Worm (Caenorhabditis elegans) whole organism, midembryonic: ENCODE measurements around the gene H38K22.6.

Source experiments
- T22C8.4 ChIP-seq: fragments of 200-800 bp; sonication (Bioruptor generic); IDR thresholded peaks from 2 replicates; pipeline ENCODE4 v1.3.6; 2022; ENCODE audit warnings: missing genetic modification characterization, missing compliant biosample characterization
- cog-1 ChIP-seq: sonication (generic microtip); optimal IDR thresholded peaks from 2 replicates; lab custom pipeline; 2016; ENCODE audit warnings: missing genetic modification characterization, missing compliant biosample characterization
- flt-1 ChIP-seq: fragments of 200-800 bp; sonication (Bioruptor generic); IDR thresholded peaks from 2 replicates; pipeline ENCODE4 v1.3.6; 2022; ENCODE audit warnings: missing genetic modification characterization, missing compliant biosample characterization
- klf-2 ChIP-seq: fragments of 200-800 bp; sonication (Bioruptor generic); conservative IDR thresholded peaks from 2 replicates; pipeline ENCODE4 v1.3.6; 2022; ENCODE audit warnings: missing genetic modification reagents, missing genetic modification characterization, missing compliant biosample characterization
- med-1 ChIP-seq: sonication (generic microtip); optimal IDR thresholded peaks from 2 replicates; lab custom pipeline; 2017; ENCODE audit warnings: missing genetic modification characterization, mild to moderate bottlenecking, missing compliant biosample characterization, antibody characterized with exemption, missing genetic modification reagents; ENCODE audit not compliant: insufficient read depth
- ref-1 ChIP-seq: fragments of 200-800 bp; sonication (Bioruptor generic); conservative IDR thresholded peaks from 2 replicates; pipeline ENCODE4 v1.3.6; 2022; ENCODE audit warnings: missing genetic modification reagents, missing genetic modification characterization, missing compliant biosample characterization
- tab-1 ChIP-seq: fragments of 200-800 bp; sonication (Bioruptor generic); IDR thresholded peaks from 2 replicates; pipeline ENCODE4 v1.3.6; 2022; ENCODE audit warnings: missing genetic modification characterization, missing compliant biosample characterization
- ztf-23 ChIP-seq: fragments of 200-800 bp; sonication (Bioruptor generic); IDR thresholded peaks from 2 replicates; pipeline ENCODE4 v1.3.6; 2022; ENCODE audit warnings: missing genetic modification reagents, missing genetic modification characterization, missing compliant biosample characterization
- ztf-29 ChIP-seq: fragments of 200-800 bp; sonication (Bioruptor generic); IDR thresholded peaks from 2 replicates; pipeline ENCODE4 v1.3.6; 2022; ENCODE audit warnings: missing genetic modification reagents, missing genetic modification characterization, missing compliant biosample characterization

Gene H38K22.6

DNA sequence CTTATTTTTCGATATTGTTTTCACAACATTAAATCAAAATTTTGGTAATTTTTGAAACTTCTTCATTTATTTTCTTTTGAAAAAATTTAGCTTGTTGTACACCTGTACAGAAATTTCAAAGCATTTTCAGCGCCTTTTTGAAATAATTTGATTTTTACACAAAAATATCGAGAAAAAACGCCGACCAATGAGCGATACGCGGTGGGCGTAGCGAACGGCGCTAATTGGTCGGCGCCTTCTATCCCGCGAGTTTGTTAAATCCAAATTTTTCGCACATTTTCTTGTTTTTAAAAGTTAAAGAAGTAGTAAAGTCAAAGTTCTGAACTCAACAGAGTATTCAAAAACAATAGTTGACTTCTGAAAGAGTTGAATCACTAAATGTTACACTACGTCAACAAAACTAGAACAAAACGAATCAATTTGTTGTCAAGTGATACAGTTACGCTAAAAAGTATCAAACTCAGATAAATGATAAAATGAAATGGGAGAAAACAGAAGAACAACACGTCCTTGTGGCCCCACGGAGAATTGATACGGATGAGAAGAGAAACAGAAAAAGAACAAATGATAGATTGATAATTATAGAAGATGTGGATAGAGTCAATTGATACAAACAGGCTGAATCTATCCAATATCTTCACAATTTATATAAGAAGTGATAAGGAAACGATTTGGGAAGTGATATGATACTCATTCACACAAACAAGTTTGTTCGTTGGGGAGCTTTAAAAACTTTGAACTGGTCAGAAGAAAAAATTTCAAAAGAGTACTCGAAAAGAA is 8.2 kb downstream of the H38K22.6 start:
- no peak for TF ChIP-seq T22C8.4 (GFP tag; lab: Robert Waterston, UW)
- no peak for TF ChIP-seq ztf-29 (GFP tag; lab: Robert Waterston, UW)
- TF ChIP-seq tab-1 (GFP tag; lab: Robert Waterston, UW): no peak
- no peak for TF ChIP-seq med-1 (GFP tag; lab: Kevin White, UChicago)
- TF ChIP-seq klf-2 (GFP tag; lab: Robert Waterston, UW): no peak

DNA sequence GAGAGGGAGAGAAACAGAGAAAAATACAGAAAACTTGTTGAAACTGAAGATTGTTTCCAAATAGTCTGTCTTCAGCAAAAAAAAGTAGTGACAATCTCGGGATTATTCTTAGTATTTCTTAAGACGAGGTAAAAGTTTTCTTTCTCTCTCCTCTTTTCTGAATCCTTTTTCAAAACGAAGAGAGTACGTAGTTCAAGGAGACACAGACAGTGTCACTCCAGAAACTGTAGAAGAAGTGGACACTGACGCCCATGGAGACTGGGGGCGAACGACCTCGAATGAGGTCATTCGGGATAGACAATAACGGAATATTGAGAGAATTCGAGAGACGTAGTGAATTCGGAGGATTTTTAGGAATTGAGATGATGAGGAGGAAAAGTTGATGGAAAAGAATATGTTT is 10.8 kb downstream of the H38K22.6 start, which contains the start of gene gly-6:
gly-6 (minus strand) TSS at position 245 of the 400 bp plus-strand sequence.
- no peak for TF ChIP-seq klf-2 (GFP tag; lab: Robert Waterston, UW)
- TF ChIP-seq ztf-23 (GFP tag; lab: Robert Waterston, UW): no peak
- no peak for TF ChIP-seq T22C8.4 (GFP tag; lab: Robert Waterston, UW)
- TF ChIP-seq cog-1 (tag; lab: Kevin White, UChicago): no peak
- TF ChIP-seq flt-1 (GFP tag; lab: Robert Waterston, UW): no peak
- TF ChIP-seq tab-1 (GFP tag; lab: Robert Waterston, UW): no peak
- no peak for TF ChIP-seq ztf-29 (GFP tag; lab: Robert Waterston, UW)
- TF ChIP-seq med-1 (GFP tag; lab: Kevin White, UChicago): no peak
- no peak for TF ChIP-seq ref-1

DNA sequence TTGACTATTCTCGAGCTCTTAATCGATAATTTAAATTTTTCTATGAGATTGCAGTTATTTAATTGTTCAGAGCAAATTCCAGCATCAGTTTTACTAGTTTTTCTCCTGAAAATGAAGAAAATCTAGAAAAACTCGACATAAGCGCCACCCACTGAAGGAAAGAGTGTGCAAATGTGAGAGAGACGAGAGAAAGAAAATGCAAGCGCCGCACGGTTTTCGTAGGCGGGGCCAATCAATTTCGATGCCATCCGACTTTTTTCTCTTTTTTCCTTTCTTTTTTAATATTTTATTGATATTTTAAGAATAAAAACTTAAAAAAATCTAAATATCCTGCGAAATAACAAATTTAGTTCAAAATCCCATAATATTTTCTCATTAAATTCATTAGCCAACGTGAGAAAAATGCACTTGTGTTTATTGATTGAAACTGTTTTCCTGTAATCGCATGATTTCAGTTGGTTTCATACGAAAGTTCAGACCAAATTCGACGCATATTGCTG is 12.4 kb downstream of the H38K22.6 start, which contains the start of gene cdk-12:
cdk-12 (plus strand) TSS at position 450 of the 500 bp plus-strand sequence.
- TF ChIP-seq klf-2 (GFP tag; lab: Robert Waterston, UW) (no peak), T22C8.4 (GFP tag; lab: Robert Waterston, UW) (no peak), flt-1 (GFP tag; lab: Robert Waterston, UW) (no peak), tab-1 (GFP tag; lab: Robert Waterston, UW) (no peak), med-1 (GFP tag; lab: Kevin White, UChicago) (no peak), ztf-29 (GFP tag; lab: Robert Waterston, UW) (no peak), cog-1 (tag; lab: Kevin White, UChicago) (no peak), ztf-23 (GFP tag; lab: Robert Waterston, UW) (no peak), ref-1 (no peak)

DNA sequence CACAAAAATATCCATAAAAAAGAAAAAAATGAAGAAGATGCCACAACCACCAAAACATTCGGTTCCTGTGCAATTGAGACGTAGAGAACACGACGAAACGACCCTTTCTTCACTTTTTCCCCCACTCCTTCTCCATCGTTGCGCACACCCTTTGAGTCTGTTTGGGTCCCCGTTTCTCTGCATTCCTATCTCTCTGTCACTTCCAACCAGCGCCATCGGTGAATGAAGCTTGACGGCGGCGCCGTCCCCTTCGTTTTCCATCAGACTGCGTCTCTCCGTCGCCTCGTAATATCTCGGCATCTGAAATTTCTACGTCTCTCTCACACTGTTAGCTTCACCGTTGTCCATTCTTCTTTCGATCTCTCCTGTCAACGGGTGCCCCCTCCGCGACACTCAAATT is 15.4 kb downstream of the H38K22.6 start:
- TF ChIP-seq tab-1 (GFP tag; lab: Robert Waterston, UW) (no peak), flt-1 (GFP tag; lab: Robert Waterston, UW) (no peak), klf-2 (GFP tag; lab: Robert Waterston, UW) (no peak), cog-1 (tag; lab: Kevin White, UChicago) (no peak)

DNA sequence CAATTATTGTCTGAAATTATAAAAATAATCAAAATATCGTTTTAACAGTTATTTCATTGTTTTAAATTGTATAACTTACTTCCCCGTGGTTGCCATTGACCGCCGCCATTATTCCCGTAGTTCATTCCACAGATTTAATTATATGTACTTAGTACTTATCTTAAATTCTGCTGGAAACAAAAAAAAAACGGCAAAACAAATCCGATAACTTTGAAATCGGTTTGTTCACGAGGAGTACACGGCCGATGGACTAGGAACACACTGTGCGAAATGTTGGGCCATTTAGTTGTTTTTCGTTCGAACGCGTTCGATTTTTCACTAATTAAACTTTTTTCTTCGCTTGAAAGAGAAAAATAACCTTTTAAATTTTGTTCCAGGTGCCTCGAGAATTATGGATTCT is 22.9 kb downstream of the H38K22.6 start, which contains the start of the genes B0285.3 and lcmt-1:
B0285.3 (minus strand) TSS at position 267 of the 400 bp plus-strand sequence.
lcmt-1 (plus strand) TSS at position 377 of the 400 bp plus-strand sequence.
- no peak for TF ChIP-seq ref-1
- TF ChIP-seq T22C8.4 (GFP tag; lab: Robert Waterston, UW): no peak
- TF ChIP-seq ztf-29 (GFP tag; lab: Robert Waterston, UW): no peak
- TF ChIP-seq med-1 (GFP tag; lab: Kevin White, UChicago): no peak
- no peak for TF ChIP-seq klf-2 (GFP tag; lab: Robert Waterston, UW)
- no peak for TF ChIP-seq tab-1 (GFP tag; lab: Robert Waterston, UW)
- TF ChIP-seq flt-1 (GFP tag; lab: Robert Waterston, UW): peak; percentile 40; the same call in 1 of the 2 replicates
- 0 out of 2 replicates have a peak, but pooled peaks have one; percentile 5 for TF ChIP-seq ztf-23 (GFP tag; lab: Robert Waterston, UW)
- TF ChIP-seq cog-1 (tag; lab: Kevin White, UChicago): no peak

DNA sequence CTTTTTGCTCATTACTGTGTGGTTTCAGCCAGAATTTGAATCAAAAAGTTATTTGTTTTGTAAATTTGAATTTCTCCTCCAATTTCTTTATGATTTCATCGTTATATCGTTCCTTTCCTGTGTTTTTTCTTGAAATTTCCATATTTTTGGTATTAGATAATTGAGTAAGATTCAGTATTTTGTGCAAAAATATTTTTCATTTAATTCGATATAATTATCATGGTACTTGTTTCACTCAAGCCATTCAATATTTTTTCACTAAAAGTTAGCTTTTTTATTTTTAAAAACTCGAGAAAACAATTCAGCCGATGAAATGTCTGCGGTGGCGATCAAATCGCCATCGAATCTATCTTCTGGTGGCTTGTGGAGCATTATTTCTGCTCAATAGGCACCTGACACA is 24.8 kb downstream of the H38K22.6 start, which contains the start of gene hse-5:
hse-5 (plus strand) TSS at position 301 of the 400 bp plus-strand sequence.
- TF ChIP-seq ztf-23 (GFP tag; lab: Robert Waterston, UW) (no peak), ztf-29 (GFP tag; lab: Robert Waterston, UW) (no peak), ref-1 (no peak), tab-1 (GFP tag; lab: Robert Waterston, UW) (no peak), klf-2 (GFP tag; lab: Robert Waterston, UW) (no peak)

DNA sequence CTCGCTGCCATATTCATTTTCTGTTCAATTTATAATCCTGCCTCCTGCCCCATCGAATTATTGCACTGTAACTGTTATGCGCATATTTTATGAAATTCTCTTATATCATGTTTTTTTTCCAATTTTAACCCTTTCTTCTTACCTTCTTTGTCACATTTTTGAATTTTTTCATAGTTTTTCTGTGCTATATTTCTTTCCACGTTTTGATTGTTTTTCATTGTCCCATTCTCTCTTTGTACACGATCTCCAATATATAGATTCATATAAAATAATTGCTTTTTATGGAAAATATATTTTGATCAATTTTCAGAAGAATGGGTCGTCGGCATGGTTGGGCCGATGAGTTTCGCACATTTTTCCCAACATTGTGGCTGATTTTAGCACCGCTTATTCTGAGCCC is 29.6 kb downstream of the H38K22.6 start, which contains the start of gene B0285.6:
B0285.6 (plus strand) TSS at position 301 of the 400 bp plus-strand sequence.
- no peak for TF ChIP-seq T22C8.4 (GFP tag; lab: Robert Waterston, UW)
- no peak for TF ChIP-seq med-1 (GFP tag; lab: Kevin White, UChicago)
- TF ChIP-seq ztf-29 (GFP tag; lab: Robert Waterston, UW): no peak
- no peak for TF ChIP-seq ztf-23 (GFP tag; lab: Robert Waterston, UW)
- no peak for TF ChIP-seq klf-2 (GFP tag; lab: Robert Waterston, UW)
- no peak for TF ChIP-seq flt-1 (GFP tag; lab: Robert Waterston, UW)
- TF ChIP-seq tab-1 (GFP tag; lab: Robert Waterston, UW): no peak

DNA sequence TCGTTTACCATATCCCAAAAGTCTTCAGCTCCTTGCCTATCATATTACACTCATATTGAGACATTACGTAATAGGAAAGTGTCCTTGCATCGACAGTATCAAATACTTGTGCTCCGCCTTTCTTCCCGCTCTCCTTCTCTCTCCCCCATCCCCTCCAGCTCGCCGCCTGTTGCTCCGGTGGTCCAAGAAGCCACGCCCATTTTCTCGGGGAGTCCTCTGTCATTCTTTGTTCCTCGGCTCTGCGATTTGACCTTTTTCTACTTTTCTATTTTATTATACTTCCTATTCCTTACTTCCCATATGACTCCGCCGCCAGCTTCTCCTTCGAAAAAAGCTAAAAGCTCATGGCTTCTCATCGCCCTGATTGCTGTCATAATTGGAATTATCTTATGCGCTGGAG is 36.2 kb downstream of the H38K22.6 start, which contains the start of gene mnp-1:
mnp-1 (plus strand) TSS at position 211 of the 400 bp plus-strand sequence.
- TF ChIP-seq flt-1 (GFP tag; lab: Robert Waterston, UW) (0 out of 2 replicates have a peak, but pooled peaks have one; percentile 44), tab-1 (GFP tag; lab: Robert Waterston, UW) (no peak)

DNA sequence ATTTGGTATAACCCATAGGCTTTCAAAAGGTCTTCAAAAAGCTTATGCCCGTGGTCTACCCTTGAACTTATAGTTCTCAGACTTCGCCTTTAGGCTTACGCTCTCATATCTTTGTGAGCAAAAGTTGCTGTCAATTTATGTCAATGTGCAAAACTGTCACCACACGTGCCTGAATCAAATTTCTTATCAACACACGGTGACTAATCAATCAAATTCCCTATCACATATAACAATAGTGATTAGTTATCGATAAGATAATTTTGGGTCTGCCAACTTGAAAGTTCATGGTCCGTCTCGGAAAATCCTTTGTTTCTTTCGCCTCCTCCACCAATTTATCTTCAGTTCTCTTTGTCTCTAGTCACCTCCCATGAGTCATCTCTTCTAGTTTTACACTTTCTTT is 37.2 kb downstream of the H38K22.6 start:
- TF ChIP-seq ztf-29 (GFP tag; lab: Robert Waterston, UW) (no peak), flt-1 (GFP tag; lab: Robert Waterston, UW) (no peak), med-1 (GFP tag; lab: Kevin White, UChicago) (no peak), klf-2 (GFP tag; lab: Robert Waterston, UW) (no peak), cog-1 (tag; lab: Kevin White, UChicago) (no peak), tab-1 (GFP tag; lab: Robert Waterston, UW) (no peak), T22C8.4 (GFP tag; lab: Robert Waterston, UW) (no peak), ref-1 (no peak), ztf-23 (GFP tag; lab: Robert Waterston, UW) (no peak)
